Fruit fly (Drosophila melanogaster) whole organism, embryonic: Measurements from ENCODE around the gene Gen.

ENCODE experiments used
- ATbp ChIP-seq: fragments of 200-800 bp; sonication (Bioruptor generic); optimal IDR thresholded peaks from 2 replicates; lab custom pipeline; 2017; ENCODE audit warnings: missing biosample characterization, mild to moderate bottlenecking, missing genetic modification characterization, missing genetic modification reagents
- Bgb ChIP-seq: fragments of 200-800 bp; sonication (Bioruptor generic); IDR thresholded peaks from 2 replicates; pipeline ENCODE4 v1.3.6; 2022; ENCODE audit warnings: missing biosample characterization, missing genetic modification characterization; ENCODE audit not compliant: partially characterized antibody
- C15 ChIP-seq: fragments of 200-800 bp; sonication (Bioruptor generic); IDR thresholded peaks from 3 replicates; pipeline ENCODE4 v1.3.6; 2022; ENCODE audit warnings: missing biosample characterization, missing genetic modification characterization
- CG10267 ChIP-seq: fragments of 200-800 bp; sonication (Bioruptor generic); optimal IDR thresholded peaks from 2 replicates; lab custom pipeline; 2018; ENCODE audit warnings: missing biosample characterization, mild to moderate bottlenecking, missing genetic modification characterization, moderate library complexity
- CG10321 ChIP-seq: fragments of 200-800 bp; sonication (Bioruptor generic); IDR thresholded peaks from 2 replicates; pipeline ENCODE4 v1.3.6; 2022; ENCODE audit warnings: missing biosample characterization, missing genetic modification characterization
- CG10462 ChIP-seq: fragments of 200-800 bp; sonication (Bioruptor generic); optimal IDR thresholded peaks from 2 replicates; lab custom pipeline; 2016; ENCODE audit warnings: missing biosample characterization, missing genetic modification characterization
- CG11247 ChIP-seq: fragments of 200-800 bp; sonication (Bioruptor generic); IDR thresholded peaks from 2 replicates; pipeline ENCODE4 v1.3.6; 2022; ENCODE audit warnings: missing biosample characterization, missing genetic modification characterization
- CG14050 ChIP-seq: fragments of 200-800 bp; sonication (Bioruptor generic); IDR thresholded peaks from 3 replicates; pipeline ENCODE4 v1.3.6; 2022; ENCODE audit warnings: missing biosample characterization, missing genetic modification characterization
- CG14441 ChIP-seq: fragments of 200-800 bp; sonication (Bioruptor generic); IDR thresholded peaks from 2 replicates; pipeline ENCODE4 v1.3.6; 2022; ENCODE audit warnings: missing biosample characterization, missing genetic modification characterization
- CG14860 ChIP-seq: fragments of 200-800 bp; sonication (Bioruptor generic); IDR thresholded peaks from 3 replicates; pipeline ENCODE4 v1.3.6; 2022; ENCODE audit warnings: missing biosample characterization, missing genetic modification characterization; ENCODE audit not compliant: partially characterized antibody
- CG15479 ChIP-seq: fragments of 200-800 bp; sonication (Bioruptor generic); optimal IDR thresholded peaks from 3 replicates; lab custom pipeline; 2019; ENCODE audit warnings: missing biosample characterization, mild to moderate bottlenecking, missing genetic modification characterization, moderate library complexity
- CG17328 ChIP-seq: fragments of 200-800 bp; sonication (Bioruptor generic); IDR thresholded peaks from 2 replicates; pipeline ENCODE4 v1.3.6; 2022; ENCODE audit warnings: missing biosample characterization, missing genetic modification characterization
- CG17912 ChIP-seq: fragments of 200-800 bp; sonication (Bioruptor generic); optimal IDR thresholded peaks from 2 replicates; lab custom pipeline; 2018; ENCODE audit warnings: missing biosample characterization, mild to moderate bottlenecking, missing genetic modification characterization
- CG2129 ChIP-seq: fragments of 200-800 bp; sonication (Bioruptor generic); IDR thresholded peaks from 2 replicates; pipeline ENCODE4 v1.3.6; 2022; ENCODE audit warnings: missing biosample characterization, missing genetic modification characterization; ENCODE audit not compliant: partially characterized antibody
- CG3065 ChIP-seq: fragments of 200-800 bp; sonication (Bioruptor generic); optimal IDR thresholded peaks from 2 replicates; lab custom pipeline; 2016; ENCODE audit warnings: missing biosample characterization, missing genetic modification characterization
- CG31224 ChIP-seq: fragments of 200-800 bp; sonication (Bioruptor generic); IDR thresholded peaks from 2 replicates; pipeline ENCODE4 v1.3.6; 2022; ENCODE audit warnings: missing biosample characterization, missing genetic modification characterization
- CG42726 ChIP-seq: fragments of 200-800 bp; sonication (Bioruptor generic); IDR thresholded peaks from 2 replicates; pipeline ENCODE4 v1.3.6; 2022; ENCODE audit warnings: missing biosample characterization, missing genetic modification characterization; ENCODE audit not compliant: partially characterized antibody
- CG4404 ChIP-seq: fragments of 200-800 bp; sonication (Bioruptor generic); IDR thresholded peaks from 2 replicates; pipeline ENCODE4 v1.3.6; 2022; ENCODE audit warnings: missing biosample characterization, missing genetic modification characterization
- CG4424 ChIP-seq: fragments of 200-800 bp; sonication (Bioruptor generic); optimal IDR thresholded peaks from 3 replicates; lab custom pipeline; 2016; ENCODE audit warnings: missing biosample characterization, missing genetic modification characterization
- CG6272 ChIP-seq: fragments of 200-800 bp; sonication (Bioruptor generic); IDR thresholded peaks from 2 replicates; pipeline ENCODE4 v1.3.6; 2022; ENCODE audit warnings: missing biosample characterization, missing genetic modification characterization
- CG8290 ChIP-seq, 3 experiments: fragments of 200-800 bp; sonication (Bioruptor generic); optimal IDR thresholded peaks; 2 replicates each; lab custom pipeline; 2016 to 2019; ENCODE audit warnings: missing biosample characterization in 3 of 3, missing genetic modification characterization in 3 of 3, mild to moderate bottlenecking in 2 of 3, moderate library complexity in 1 of 3
- Camta ChIP-seq: fragments of 200-800 bp; sonication (Bioruptor generic); optimal IDR thresholded peaks from 2 replicates; lab custom pipeline; 2016; ENCODE audit warnings: missing biosample characterization, missing genetic modification characterization
- Deaf1 ChIP-seq: fragments of 200-800 bp; optimal IDR thresholded peaks from 3 replicates; lab custom pipeline; 2019; ENCODE audit warnings: missing biosample characterization, mild to moderate bottlenecking, missing genetic modification characterization, moderate library complexity
- Eip74EF ChIP-seq, 2 experiments: fragments of 200-800 bp in 1 of 2; fragments of >200 bp in 1 of 2; sonication (Bioruptor generic) in 1 of 2; optimal IDR thresholded peaks; 2 replicates each; lab custom pipeline; 2017 to 2019; ENCODE audit warnings: missing biosample characterization in 2 of 2, missing genetic modification characterization in 2 of 2, mild to moderate bottlenecking in 1 of 2, moderate library complexity in 1 of 2
- H2.0 ChIP-seq: fragments of 200-800 bp; sonication (Bioruptor generic); IDR thresholded peaks from 2 replicates; pipeline ENCODE4 v1.3.6; 2022; ENCODE audit warnings: missing biosample characterization, missing genetic modification characterization
- Hsf ChIP-seq: fragments of 200-800 bp; sonication (Bioruptor generic); optimal IDR thresholded peaks from 3 replicates; lab custom pipeline; 2016; ENCODE audit warnings: missing biosample characterization, missing genetic modification characterization
- PHDP ChIP-seq: fragments of 200-800 bp; sonication (Bioruptor generic); optimal IDR thresholded peaks from 3 replicates; lab custom pipeline; 2018; ENCODE audit warnings: missing biosample characterization, mild to moderate bottlenecking, missing genetic modification characterization, moderate library complexity
- Scr ChIP-seq: fragments of 200-800 bp; sonication (Bioruptor generic); IDR thresholded peaks from 2 replicates; pipeline ENCODE4 v1.3.6; 2022; ENCODE audit warnings: missing biosample characterization, missing genetic modification characterization; ENCODE audit not compliant: partially characterized antibody
- Taf1 ChIP-seq: fragments of 200-800 bp; sonication (Bioruptor generic); IDR thresholded peaks from 2 replicates; pipeline ENCODE4 v1.3.6; 2022; ENCODE audit warnings: missing biosample characterization, missing genetic modification characterization
- abd-A ChIP-seq: fragments of 200-800 bp; sonication (Bioruptor generic); optimal IDR thresholded peaks from 3 replicates; lab custom pipeline; 2019; ENCODE audit warnings: missing biosample characterization, mild to moderate bottlenecking, missing genetic modification characterization, moderate library complexity
- btn ChIP-seq: fragments of 200-800 bp; sonication (Bioruptor generic); optimal IDR thresholded peaks from 2 replicates; lab custom pipeline; 2016; ENCODE audit warnings: missing biosample characterization, missing genetic modification characterization
- croc ChIP-seq: fragments of 200-800 bp; sonication (Bioruptor generic); conservative IDR thresholded peaks from 3 replicates; pipeline ENCODE4 v1.3.6; 2022; ENCODE audit warnings: missing biosample characterization, missing genetic modification characterization
- danr ChIP-seq: fragments of 200-800 bp; sonication (Bioruptor generic); IDR thresholded peaks from 2 replicates; pipeline ENCODE4 v1.3.6; 2022; ENCODE audit warnings: missing biosample characterization, missing genetic modification characterization
- eyg ChIP-seq: fragments of 200-800 bp; sonication (Bioruptor generic); optimal IDR thresholded peaks from 3 replicates; lab custom pipeline; 2016; ENCODE audit warnings: missing biosample characterization, missing genetic modification characterization
- fd102C ChIP-seq: fragments of 200-800 bp; sonication (Bioruptor generic); optimal IDR thresholded peaks from 2 replicates; lab custom pipeline; 2018; ENCODE audit warnings: missing biosample characterization, mild to moderate bottlenecking, missing genetic modification characterization, moderate library complexity
- fd64A ChIP-seq: fragments of 200-800 bp; sonication (Bioruptor generic); optimal IDR thresholded peaks from 3 replicates; lab custom pipeline; 2018; ENCODE audit warnings: missing biosample characterization, mild to moderate bottlenecking, missing genetic modification characterization
- ham ChIP-seq: fragments of 200-800 bp; sonication (Bioruptor generic); IDR thresholded peaks from 2 replicates; pipeline ENCODE4 v1.3.6; 2022; ENCODE audit warnings: missing biosample characterization, missing genetic modification characterization
- ind ChIP-seq: fragments of 200-800 bp; sonication (Bioruptor generic); optimal IDR thresholded peaks from 3 replicates; lab custom pipeline; 2016; ENCODE audit warnings: missing biosample characterization, missing genetic modification characterization
- lbe ChIP-seq: fragments of 200-800 bp; sonication (Bioruptor generic); optimal IDR thresholded peaks from 2 replicates; lab custom pipeline; 2016; ENCODE audit warnings: missing biosample characterization, mild to moderate bottlenecking, missing genetic modification characterization
- nerfin-1 ChIP-seq: fragments of 200-800 bp; sonication (Bioruptor generic); optimal IDR thresholded peaks from 3 replicates; lab custom pipeline; 2019; ENCODE audit warnings: missing biosample characterization, mild to moderate bottlenecking, missing genetic modification characterization, moderate library complexity
- nerfin-2 ChIP-seq: fragments of 200-800 bp; sonication (Bioruptor generic); IDR thresholded peaks from 2 replicates; pipeline ENCODE4 v1.3.6; 2022; ENCODE audit warnings: missing biosample characterization, missing genetic modification characterization; ENCODE audit not compliant: partially characterized antibody
- org-1 ChIP-seq: fragments of 200-800 bp; sonication (Bioruptor generic); optimal IDR thresholded peaks from 2 replicates; lab custom pipeline; 2017; ENCODE audit warnings: missing biosample characterization, missing genetic modification characterization
- ranshi ChIP-seq: fragments of 200-800 bp; sonication (Bioruptor generic); IDR thresholded peaks from 2 replicates; pipeline ENCODE4 v1.3.6; 2022; ENCODE audit warnings: missing biosample characterization, missing genetic modification characterization
- row ChIP-seq: fragments of 200-800 bp; sonication (Bioruptor generic); IDR thresholded peaks from 3 replicates; pipeline ENCODE4 v1.3.6; 2022; ENCODE audit warnings: missing biosample characterization, missing genetic modification characterization
- sc ChIP-seq, 3 experiments: fragments of >200 bp in 2 of 3; fragments of 200-800 bp in 1 of 3; sonication (Bioruptor generic) in 1 of 3; optimal IDR thresholded peaks; 2 replicates in 2 of 3; 3 replicates in 1 of 3; lab custom pipeline; 2017; ENCODE audit warnings: mild to moderate bottlenecking in 1 of 3, missing biosample characterization in 1 of 3, missing genetic modification characterization in 1 of 3, missing genetic modification reagents in 1 of 3
- so ChIP-seq: fragments of 200-800 bp; sonication (Bioruptor generic); IDR thresholded peaks from 3 replicates; pipeline ENCODE4 v1.3.6; 2022; ENCODE audit warnings: missing biosample characterization, missing genetic modification characterization
- tll ChIP-seq, 2 experiments: fragments of 200-800 bp in 1 of 2; fragments of >200 bp in 1 of 2; sonication (Bioruptor generic) in 1 of 2; optimal IDR thresholded peaks; 2 replicates each; lab custom pipeline; 2017 to 2019; ENCODE audit warnings: missing biosample characterization in 2 of 2, missing genetic modification characterization in 2 of 2, mild to moderate bottlenecking in 1 of 2, moderate library complexity in 1 of 2
- tup ChIP-seq: fragments of 200-800 bp; sonication (Bioruptor generic); optimal IDR thresholded peaks from 2 replicates; lab custom pipeline; 2016; ENCODE audit warnings: missing biosample characterization, mild to moderate bottlenecking, missing genetic modification characterization, moderate library complexity
- tx ChIP-seq: fragments of 200-800 bp; sonication (Bioruptor generic); optimal IDR thresholded peaks from 2 replicates; lab custom pipeline; 2016; ENCODE audit warnings: missing biosample characterization, missing genetic modification characterization
- unc-4 ChIP-seq: fragments of 200-800 bp; sonication (Bioruptor generic); IDR thresholded peaks from 2 replicates; pipeline ENCODE4 v1.3.6; 2022; ENCODE audit warnings: missing biosample characterization, missing genetic modification characterization; ENCODE audit not compliant: partially characterized antibody

Gen gene

dm6 chr3L:5184502-5184859 lies 32.3 kb upstream of the Gen start (continued):
- TF ChIP-seq nerfin-2 (GFP tag; lab: Robert Waterston, UW) (no peak), fd102C (GFP tag; lab: Kevin White, UChicago) (no peak), tup (GFP tag; lab: Kevin White, UChicago) (no peak), row (GFP tag; lab: Robert Waterston, UW) (no peak), sc (optimal IDR thresholded peaks at IDR 0.05; lab: Kevin White, UChicago) (no peak), sc (GFP tag; optimal IDR thresholded peaks at IDR 0.05; lab: Kevin White, UChicago) (no peak), CG14860 (GFP tag; lab: Robert Waterston, UW) (no peak), CG3065 (GFP tag; lab: Kevin White, UChicago) (no peak), croc (GFP tag; lab: Robert Waterston, UW) (no peak), eyg (GFP tag; lab: Kevin White, UChicago) (no peak), Scr (GFP tag; lab: Robert Waterston, UW) (no peak), org-1 (GFP tag; lab: Kevin White, UChicago) (no peak), nerfin-1 (tag; lab: Kevin White, UChicago) (no peak), Bgb (GFP tag; lab: Robert Waterston, UW) (no peak), C15 (GFP tag; lab: Robert Waterston, UW) (no peak), CG42726 (GFP tag; lab: Robert Waterston, UW) (no peak), CG17912 (no peak), ind (GFP tag; lab: Kevin White, UChicago) (no peak), so (GFP tag; lab: Robert Waterston, UW) (no peak), CG14050 (GFP tag; lab: Robert Waterston, UW) (no peak), CG10462 (GFP tag; lab: Kevin White, UChicago) (no peak), fd64A (no peak), tx (GFP tag; lab: Kevin White, UChicago) (no peak), unc-4 (GFP tag; lab: Robert Waterston, UW) (no peak), ham (no peak), Taf1 (GFP tag; lab: Robert Waterston, UW) (no peak), Camta (GFP tag; lab: Kevin White, UChicago) (no peak), PHDP (no peak), CG14441 (GFP tag; lab: Robert Waterston, UW) (no peak), CG11247 (GFP tag; lab: Robert Waterston, UW) (no peak), CG10267 (no peak), CG10321 (no peak), ranshi (GFP tag; lab: Robert Waterston, UW) (no peak), danr (GFP tag; lab: Robert Waterston, UW) (no peak), CG4424 (GFP tag; lab: Kevin White, UChicago) (no peak), lbe (GFP tag; lab: Kevin White, UChicago) (peak; percentile 9), CG31224 (no peak), btn (GFP tag; lab: Kevin White, UChicago) (no peak), CG8290 (GFP tag; optimal IDR thresholded peaks at IDR 0.05; lab: Kevin White, UChicago) (no peak), CG8290 (tag; optimal IDR thresholded peaks at IDR 0.05; lab: Kevin White, UChicago) (peak in 1 of 2 experiments; percentile 25), Deaf1 (peak; percentile 41), CG2129 (GFP tag; lab: Robert Waterston, UW) (no peak), CG15479 (GFP tag; lab: Kevin White, UChicago) (no peak), H2.0 (GFP tag; lab: Robert Waterston, UW) (no peak), tll (GFP tag; optimal IDR thresholded peaks at IDR 0.05; lab: Kevin White, UChicago) (no peak), Eip74EF (GFP tag; optimal IDR thresholded peaks at IDR 0.05; lab: Kevin White, UChicago) (no peak), CG17328 (GFP tag; lab: Robert Waterston, UW) (no peak), ATbp (GFP tag; lab: Kevin White, UChicago) (no peak), abd-A (peak; percentile 12), CG4404 (GFP tag; lab: Robert Waterston, UW) (no peak), Hsf (GFP tag; lab: Kevin White, UChicago) (no peak), CG6272 (GFP tag; lab: Robert Waterston, UW) (no peak)
